Fruit fly (Drosophila melanogaster) whole organism, wandering third instar larva: ENCODE results near the gene CG6000.

ENCODE experiments used
- Abd-B ChIP-seq: fragments of >200 bp; optimal IDR thresholded peaks from 2 replicates; lab custom pipeline; 2017; ENCODE audit warnings: missing biosample characterization, missing genetic modification characterization
- CG32264 ChIP-seq: fragments of 200-800 bp; sonication (Bioruptor generic); optimal IDR thresholded peaks from 2 replicates; lab custom pipeline; 2016; ENCODE audit warnings: missing biosample characterization, missing genetic modification characterization
- CrebA ChIP-seq: fragments of 200-800 bp; sonication (Bioruptor generic); optimal IDR thresholded peaks from 2 replicates; lab custom pipeline; 2016; ENCODE audit warnings: missing biosample characterization, mild to moderate bottlenecking, missing genetic modification characterization, borderline replicate concordance
- Dfd ChIP-seq: fragments of >200 bp; optimal IDR thresholded peaks from 2 replicates; lab custom pipeline; 2017; ENCODE audit warnings: missing biosample characterization, missing genetic modification characterization
- Dif ChIP-seq: fragments of 200-275, 200-300 bp; sonication (Bioruptor generic); optimal IDR thresholded peaks from 2 replicates; lab custom pipeline; 2018; ENCODE audit warnings: missing biosample characterization, missing genetic modification characterization; ENCODE audit not compliant: partially characterized antibody
- GATAd ChIP-seq: sonication (Bioruptor generic); optimal IDR thresholded peaks from 2 replicates; lab custom pipeline; 2016; ENCODE audit warnings: missing biosample characterization, missing genetic modification characterization
- Hnf4 ChIP-seq: fragments of 200-800 bp; sonication (Bioruptor generic); optimal IDR thresholded peaks from 2 replicates; lab custom pipeline; 2016; ENCODE audit warnings: missing biosample characterization, mild to moderate bottlenecking, missing genetic modification characterization
- Hr78 ChIP-seq: fragments of >200 bp; optimal IDR thresholded peaks from 2 replicates; lab custom pipeline; 2017; ENCODE audit warnings: missing biosample characterization, missing genetic modification characterization
- Hr83 ChIP-seq: fragments of 200-300 bp; sonication (Bioruptor generic); optimal IDR thresholded peaks from 2 replicates; lab custom pipeline; 2016; ENCODE audit warnings: missing biosample characterization, mild to moderate bottlenecking, missing genetic modification characterization, moderate library complexity; ENCODE audit not compliant: poor library complexity, severe bottlenecking
- Jra ChIP-seq: sonication (Bioruptor generic); optimal IDR thresholded peaks from 2 replicates; lab custom pipeline; 2016; ENCODE audit warnings: missing biosample characterization, missing genetic modification characterization
- Mio ChIP-seq: sonication (Bioruptor generic); optimal IDR thresholded peaks from 2 replicates; lab custom pipeline; 2016; ENCODE audit warnings: missing biosample characterization, missing genetic modification characterization
- Myc ChIP-seq: fragments of >200 bp; optimal IDR thresholded peaks from 2 replicates; lab custom pipeline; 2017
- N ChIP-seq: fragments of >200 bp; optimal IDR thresholded peaks from 2 replicates; lab custom pipeline; 2018; ENCODE audit warnings: missing biosample characterization, missing external identifiers, missing genetic modification characterization
- OdsH ChIP-seq: fragments of 200-800 bp; sonication (Bioruptor generic); optimal IDR thresholded peaks from 2 replicates; lab custom pipeline; 2016; ENCODE audit warnings: missing biosample characterization, mild to moderate bottlenecking, missing genetic modification characterization
- Rel ChIP-seq, 2 experiments: fragments of 200-800 bp; sonication (Bioruptor generic) in 1 of 2; optimal IDR thresholded peaks; 2 replicates in 1 of 2; 3 replicates in 1 of 2; lab custom pipeline; 2016 to 2019; ENCODE audit warnings: mild to moderate bottlenecking in 2 of 2, missing biosample characterization in 2 of 2, missing genetic modification characterization in 2 of 2, moderate library complexity in 1 of 2
- Sp1 ChIP-seq: fragments of 200-800 bp; sonication (Bioruptor generic); optimal IDR thresholded peaks from 3 replicates; lab custom pipeline; 2019; ENCODE audit warnings: missing biosample characterization, mild to moderate bottlenecking, missing genetic modification characterization, moderate library complexity
- Vsx2 ChIP-seq: fragments of 200-300, 225-300 bp; sonication (Bioruptor generic); optimal IDR thresholded peaks from 2 replicates; lab custom pipeline; 2018; ENCODE audit warnings: missing biosample characterization, missing genetic modification characterization; ENCODE audit not compliant: partially characterized antibody
- br ChIP-seq: fragments of 200-800 bp; sonication (Bioruptor generic); optimal IDR thresholded peaks from 2 replicates; lab custom pipeline; 2016; ENCODE audit warnings: missing biosample characterization, missing genetic modification characterization
- brk ChIP-seq: fragments of 200-800 bp; sonication (Bioruptor generic); optimal IDR thresholded peaks from 2 replicates; lab custom pipeline; 2016; ENCODE audit warnings: missing biosample characterization, mild to moderate bottlenecking, missing genetic modification characterization
- dl ChIP-seq, 2 experiments: fragments of 175-275, 200-275 bp in 1 of 2; fragments of 200-275 bp in 1 of 2; sonication (Bioruptor generic); optimal IDR thresholded peaks; lab custom pipeline; 2018; ENCODE audit warnings: mild to moderate bottlenecking in 2 of 2, missing biosample characterization in 2 of 2, missing genetic modification characterization in 2 of 2, moderate library complexity in 2 of 2; ENCODE audit not compliant: partially characterized antibody in 2 of 2, insufficient read depth in 1 of 2
- dmrt93B ChIP-seq: fragments of 200-800 bp; sonication (Bioruptor generic); optimal IDR thresholded peaks from 2 replicates; lab custom pipeline; 2018; ENCODE audit warnings: missing biosample characterization, mild to moderate bottlenecking, missing genetic modification characterization
- ey ChIP-seq: fragments of 200-800 bp; sonication (Bioruptor generic); optimal IDR thresholded peaks from 2 replicates; lab custom pipeline; 2016; ENCODE audit warnings: missing biosample characterization, missing genetic modification characterization
- foxo ChIP-seq, 2 experiments: fragments of 200-800 bp; sonication (Bioruptor generic); optimal IDR thresholded peaks; 2 replicates in 1 of 2; 3 replicates in 1 of 2; lab custom pipeline; 2016 to 2017; ENCODE audit warnings: missing biosample characterization in 2 of 2, missing genetic modification characterization in 2 of 2
- fru ChIP-seq: fragments of 200-800 bp; sonication (Bioruptor generic); optimal IDR thresholded peaks from 3 replicates; lab custom pipeline; 2016; ENCODE audit warnings: missing biosample characterization, mild to moderate bottlenecking, missing genetic modification characterization
- h ChIP-seq: fragments of 200-800 bp; sonication (Bioruptor generic); optimal IDR thresholded peaks from 3 replicates; lab custom pipeline; 2016; ENCODE audit warnings: missing biosample characterization, mild to moderate bottlenecking, missing genetic modification characterization
- jim ChIP-seq: fragments of 175-275, 200-325 bp; sonication (Bioruptor generic); optimal IDR thresholded peaks from 2 replicates; lab custom pipeline; 2016; ENCODE audit warnings: missing biosample characterization, mild to moderate bottlenecking, missing genetic modification characterization
- pan ChIP-seq: fragments of >200 bp; optimal IDR thresholded peaks from 2 replicates; lab custom pipeline; 2017
- psq ChIP-seq: fragments of 200-800 bp; sonication (Bioruptor generic); optimal IDR thresholded peaks from 3 replicates; lab custom pipeline; 2017; ENCODE audit warnings: missing biosample characterization, mild to moderate bottlenecking, missing genetic modification characterization, moderate library complexity
- rgr ChIP-seq: fragments of 200-800 bp; sonication (Bioruptor generic); optimal IDR thresholded peaks from 3 replicates; lab custom pipeline; 2016; ENCODE audit warnings: missing biosample characterization, mild to moderate bottlenecking, missing genetic modification characterization
- sage ChIP-seq: fragments of 200-800 bp; sonication (Bioruptor generic); optimal IDR thresholded peaks from 2 replicates; lab custom pipeline; 2016; ENCODE audit warnings: missing biosample characterization, mild to moderate bottlenecking, missing genetic modification characterization
- sv ChIP-seq: fragments of 200-800 bp; sonication (Bioruptor generic); optimal IDR thresholded peaks from 3 replicates; lab custom pipeline; 2016; ENCODE audit warnings: missing biosample characterization, missing genetic modification characterization
- tai ChIP-seq: sonication (Bioruptor generic); optimal IDR thresholded peaks from 2 replicates; lab custom pipeline; 2016; ENCODE audit warnings: missing biosample characterization, missing genetic modification characterization
- usp ChIP-seq: fragments of >200 bp; optimal IDR thresholded peaks from 2 replicates; lab custom pipeline; 2017; ENCODE audit warnings: missing biosample characterization, missing genetic modification characterization
- woc ChIP-seq: sonication (Bioruptor generic); optimal IDR thresholded peaks from 2 replicates; lab custom pipeline; 2016; ENCODE audit warnings: missing biosample characterization, mild to moderate bottlenecking, missing genetic modification characterization

Gene CG6000

dm6 chr3R:24024688-24025087 is 29.5 kb upstream of the CG6000 start:
- no peak for TF ChIP-seq Dif (GFP tag; lab: Kevin White, UChicago)

DNA sequence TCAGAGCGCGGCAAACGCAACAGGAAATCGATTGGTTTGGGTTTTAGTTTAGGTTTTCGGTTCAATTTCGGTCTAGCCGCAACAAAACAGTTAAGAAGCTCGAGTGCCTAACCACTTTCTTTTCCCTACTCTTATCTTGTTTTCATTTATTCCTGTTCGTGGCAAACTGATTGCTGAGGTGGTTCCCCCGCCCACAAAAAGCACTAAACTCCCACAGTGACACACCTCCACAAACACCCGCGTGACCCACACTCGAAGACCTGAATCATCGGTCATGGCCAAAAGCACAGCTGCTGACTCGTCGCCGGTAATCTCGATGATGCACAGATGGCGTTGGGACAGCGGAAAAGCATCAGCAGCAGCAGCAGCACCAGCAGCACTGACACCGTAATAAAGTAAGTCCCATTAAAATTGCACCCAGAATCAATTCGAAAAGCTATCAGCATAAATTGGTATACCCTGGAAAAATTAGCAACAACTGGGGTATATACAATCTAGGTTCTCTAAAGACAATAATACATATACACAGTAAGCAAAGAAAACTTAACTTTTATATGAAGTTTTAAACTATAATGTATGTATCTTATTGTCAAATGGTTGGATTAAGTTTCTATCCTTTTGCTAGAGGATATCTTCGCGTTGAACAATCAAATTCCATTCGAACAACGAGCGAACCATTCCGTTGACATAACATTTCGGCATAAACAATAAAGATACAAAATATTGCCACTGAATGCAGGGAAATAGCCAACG is 28.3 kb upstream of the CG6000 start:
- TF ChIP-seq foxo (GFP tag; optimal IDR thresholded peaks at IDR 0.05; lab: Kevin White, UChicago) (peak in 1 of 2 experiments; percentile 26), OdsH (GFP tag; lab: Kevin White, UChicago) (peak; percentile 36), rgr (GFP tag; lab: Kevin White, UChicago) (peak; percentile 44), brk (GFP tag; lab: Kevin White, UChicago) (no peak), CrebA (no peak), sage (GFP tag; lab: Kevin White, UChicago) (no peak), ey (peak; percentile 16), Rel (GFP tag; optimal IDR thresholded peaks at IDR 0.05; lab: Kevin White, UChicago) (no peak), Rel (tag; optimal IDR thresholded peaks at IDR 0.05; lab: Kevin White, UChicago) (peak; percentile 89), h (GFP tag; lab: Kevin White, UChicago) (peak; percentile 50), GATAd (no peak), Hr78 (no peak), sv (GFP tag; lab: Kevin White, UChicago) (peak; percentile 27)

DNA sequence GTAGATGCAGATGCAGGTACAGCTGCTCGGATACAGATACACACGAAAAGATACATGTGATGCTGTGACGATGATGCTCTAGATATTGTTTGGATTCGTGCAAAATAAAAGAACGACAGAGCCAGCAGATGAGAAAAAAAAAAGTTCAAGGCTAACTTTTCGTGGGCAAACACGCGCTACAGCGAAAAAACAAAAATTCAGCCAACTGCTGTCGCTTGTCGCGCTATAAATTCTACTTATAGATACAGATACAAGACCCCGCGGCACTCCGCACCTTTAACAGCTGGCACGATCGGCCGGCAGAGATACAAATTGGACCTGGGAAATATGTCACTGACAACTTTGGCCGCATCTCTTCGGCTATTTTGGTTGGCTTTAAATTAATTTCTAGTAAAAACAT is 27.7 kb upstream of the CG6000 start:
- TF ChIP-seq CrebA: no peak
- TF ChIP-seq woc (GFP tag; lab: Kevin White, UChicago): no peak
- no peak for TF ChIP-seq dl (GFP tag; optimal IDR thresholded peaks at IDR 0.05; lab: Kevin White, UChicago; ENCODE audit: insufficient read depth in 1 of 2, partially characterized antibody in 2 of 2)
- no peak for TF ChIP-seq dmrt93B (GFP tag; lab: Kevin White, UChicago)
- no peak for TF ChIP-seq psq
- no peak for TF ChIP-seq CG32264 (GFP tag; lab: Kevin White, UChicago)
- no peak for TF ChIP-seq rgr (GFP tag; lab: Kevin White, UChicago)
- TF ChIP-seq br (GFP tag; lab: Kevin White, UChicago): no peak
- TF ChIP-seq Sp1 (GFP tag; lab: Kevin White, UChicago): no peak

DNA sequence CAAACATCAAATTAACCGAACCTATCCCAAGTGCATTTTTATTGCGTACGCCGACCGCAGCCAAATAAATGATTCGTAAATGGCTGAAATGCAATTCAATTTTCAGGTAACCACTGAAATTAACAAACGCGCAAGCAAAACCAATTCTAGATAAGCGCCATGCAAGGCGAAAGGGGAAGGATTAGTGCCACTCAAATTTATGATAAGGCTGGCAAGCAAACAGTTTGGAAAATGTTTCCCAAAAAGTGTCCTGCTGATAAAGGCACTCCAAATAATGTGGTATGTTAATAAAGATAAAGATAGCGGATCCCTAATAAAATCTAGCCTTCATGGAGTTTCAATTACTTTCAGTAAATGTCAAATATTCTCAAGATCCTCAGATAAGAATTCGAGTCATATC is 27.0 kb upstream of the CG6000 start:
- TF ChIP-seq Myc (lab: Kevin White, UChicago) (no peak), Rel (GFP tag; optimal IDR thresholded peaks at IDR 0.05; lab: Kevin White, UChicago) (no peak), Rel (tag; optimal IDR thresholded peaks at IDR 0.05; lab: Kevin White, UChicago) (peak; percentile 11)

DNA sequence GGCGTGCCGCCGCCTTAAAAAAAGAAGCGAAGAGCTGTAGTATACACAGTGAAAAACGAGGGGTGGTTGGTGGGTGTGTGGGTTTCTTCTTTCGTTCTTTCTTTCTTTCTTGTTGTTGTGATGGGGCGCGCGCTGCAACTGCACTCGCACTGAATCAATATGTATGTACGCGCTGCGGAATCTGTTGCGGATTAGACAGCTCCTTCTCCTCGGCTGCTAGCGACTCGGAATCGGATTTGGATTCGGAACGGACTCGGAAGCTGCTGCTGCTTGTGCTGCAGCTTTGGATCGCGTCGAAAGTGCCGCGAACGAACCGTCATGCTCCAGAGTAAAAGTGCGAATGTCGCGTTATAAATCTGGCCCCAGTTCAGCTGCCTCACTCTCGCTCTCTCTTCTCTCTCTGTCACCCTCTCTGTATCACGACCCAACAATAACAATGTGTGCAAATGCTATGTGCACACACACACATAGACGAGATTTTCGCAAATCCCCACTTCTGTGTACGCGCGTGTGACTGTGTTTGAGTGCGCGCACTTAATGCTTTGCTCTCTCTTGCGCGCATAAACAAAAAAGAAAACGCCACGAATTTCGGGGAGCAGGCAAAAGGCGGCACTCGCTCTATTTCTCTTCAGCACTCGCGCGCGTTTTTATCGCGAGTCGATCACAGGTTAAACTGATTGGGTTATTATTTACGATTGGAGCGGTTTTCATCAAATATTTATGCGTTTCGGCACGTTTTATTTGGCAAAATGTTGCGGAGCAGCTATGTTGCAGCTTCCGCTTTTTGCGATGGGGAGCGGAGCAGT is 23.0 kb upstream of the CG6000 start:
- TF ChIP-seq Dfd (no peak), CrebA (no peak), fru (peak; percentile 29), OdsH (GFP tag; lab: Kevin White, UChicago) (peak; percentile 10), woc (GFP tag; lab: Kevin White, UChicago) (peak; percentile 6), jim (GFP tag; lab: Kevin White, UChicago) (no peak), br (GFP tag; lab: Kevin White, UChicago) (peak; percentile 15), foxo (GFP tag; optimal IDR thresholded peaks at IDR 0.05; lab: Kevin White, UChicago) (peak in 1 of 2 experiments; percentile 40), Hr78 (no peak), usp (no peak), Jra (GFP tag; lab: Kevin White, UChicago) (no peak), dl (GFP tag; optimal IDR thresholded peaks at IDR 0.05; lab: Kevin White, UChicago; ENCODE audit: insufficient read depth in 1 of 2, partially characterized antibody in 2 of 2) (peak in 1 of 2 experiments; percentile 64), Vsx2 (GFP tag; lab: Kevin White, UChicago) (no peak), brk (GFP tag; lab: Kevin White, UChicago) (no peak), h (GFP tag; lab: Kevin White, UChicago) (peak; percentile 64), pan (lab: Kevin White, UChicago) (no peak), dmrt93B (GFP tag; lab: Kevin White, UChicago) (no peak), Abd-B (GFP tag; lab: Kevin White, UChicago) (no peak), tai (no peak), Hr83 (peak; percentile 65), psq (peak; percentile 43), Hnf4 (no peak), Rel (GFP tag; optimal IDR thresholded peaks at IDR 0.05; lab: Kevin White, UChicago) (no peak), Rel (tag; optimal IDR thresholded peaks at IDR 0.05; lab: Kevin White, UChicago) (peak; percentile 89), GATAd (no peak), N (GFP tag; lab: Kevin White, UChicago) (peak; percentile 4), Myc (lab: Kevin White, UChicago) (no peak), Sp1 (GFP tag; lab: Kevin White, UChicago) (peak; percentile 46), Dif (GFP tag; lab: Kevin White, UChicago) (peak; percentile 90), sage (GFP tag; lab: Kevin White, UChicago) (no peak), Mio (GFP tag; lab: Kevin White, UChicago) (no peak)
